Worm (Caenorhabditis elegans) whole organism, early embryonic: Measurements from ENCODE around the gene F14E5.2.
A peak's percentile ranks its signal among the peaks of the same experiment; 100 is the strongest.

Experiments
- B0310.2 ChIP-seq: sonication (generic microtip); optimal IDR thresholded peaks from 2 replicates; lab custom pipeline; 2016; ENCODE audit warnings: mild to moderate bottlenecking, missing genetic modification characterization, missing compliant biosample characterization
- F13C5.2 ChIP-seq: sonication (generic microtip); optimal IDR thresholded peaks from 2 replicates; lab custom pipeline; 2017; ENCODE audit warnings: mild to moderate bottlenecking, missing genetic modification characterization, inconsistent platforms, missing compliant biosample characterization
- aly-1 ChIP-seq: sonication (generic microtip); optimal IDR thresholded peaks from 2 replicates; lab custom pipeline; 2016; ENCODE audit warnings: missing genetic modification characterization, missing compliant biosample characterization
- ama-1 ChIP-seq: fragments of 150-350 bp; optimal IDR thresholded peaks from 2 replicates; lab custom pipeline; 2014
- ceh-13 ChIP-seq: fragments of 200-800 bp; sonication (Bioruptor generic); optimal IDR thresholded peaks from 2 replicates; lab custom pipeline; 2018; ENCODE audit warnings: mild to moderate bottlenecking, missing genetic modification characterization, missing compliant biosample characterization
- ceh-36 ChIP-seq: sonication (generic microtip); optimal IDR thresholded peaks from 2 replicates; lab custom pipeline; 2016; ENCODE audit warnings: missing genetic modification characterization, inconsistent platforms, missing compliant biosample characterization
- ets-7 ChIP-seq: sonication (generic microtip); optimal IDR thresholded peaks from 2 replicates; lab custom pipeline; 2016; ENCODE audit warnings: missing genotype, missing genetic modification characterization, missing compliant biosample characterization
- flt-1 ChIP-seq: fragments of 200-800 bp; sonication (Bioruptor generic); IDR thresholded peaks from 2 replicates; pipeline ENCODE4 v1.3.6; 2022; ENCODE audit warnings: missing genetic modification characterization, missing compliant biosample characterization
- hmbx-1 ChIP-seq: sonication (generic microtip); optimal IDR thresholded peaks from 2 replicates; lab custom pipeline; 2016; ENCODE audit warnings: mild to moderate bottlenecking, missing genetic modification characterization, missing compliant biosample characterization
- hmg-4 ChIP-seq: fragments of 200-800 bp; sonication (Bioruptor generic); optimal IDR thresholded peaks from 2 replicates; lab custom pipeline; 2018; ENCODE audit warnings: mild to moderate bottlenecking, missing genetic modification characterization, missing compliant biosample characterization
- hnd-1 ChIP-seq: sonication (generic microtip); optimal IDR thresholded peaks from 2 replicates; lab custom pipeline; 2016; ENCODE audit warnings: missing genetic modification characterization, missing compliant biosample characterization
- pes-1 ChIP-seq: fragments of 200-800 bp; sonication (Bioruptor generic); IDR thresholded peaks from 2 replicates; pipeline ENCODE4 v1.3.6; 2022; ENCODE audit warnings: missing genetic modification reagents, missing genetic modification characterization, missing compliant biosample characterization
- scrt-1 ChIP-seq: fragments of 200-800 bp; sonication (Bioruptor generic); IDR thresholded peaks from 2 replicates; pipeline ENCODE4 v1.3.6; 2022; ENCODE audit warnings: missing genetic modification characterization, missing compliant biosample characterization
- sea-1 ChIP-seq: fragments of 200-800 bp; sonication (Bioruptor generic); conservative IDR thresholded peaks from 2 replicates; pipeline ENCODE4 v1.3.6; 2022; ENCODE audit warnings: missing genetic modification characterization, missing compliant biosample characterization
- tbx-11 ChIP-seq: fragments of 200-800 bp; sonication (Bioruptor generic); IDR thresholded peaks from 2 replicates; pipeline ENCODE4 v1.3.6; 2022; ENCODE audit warnings: missing genetic modification characterization, missing compliant biosample characterization
- tbx-37 ChIP-seq: fragments of 200-800 bp; sonication (Bioruptor generic); conservative IDR thresholded peaks from 2 replicates; pipeline ENCODE4 v1.3.6; 2022; ENCODE audit warnings: missing genetic modification reagents, missing genetic modification characterization, missing compliant biosample characterization
- tra-4 ChIP-seq: sonication (generic microtip); optimal IDR thresholded peaks from 2 replicates; lab custom pipeline; 2017; ENCODE audit warnings: missing genetic modification characterization, missing compliant biosample characterization

F14E5.2 gene

ce11 chrII:8428758-8428946 is at the start of gene F14E5.2:
Gene F14E5.2 (minus strand): TSS chrII:8428858.
- no peak for TF ChIP-seq hmg-4 (GFP tag; lab: Kevin White, UChicago)
- no peak for TF ChIP-seq tbx-37 (GFP tag; lab: Robert Waterston, UW)
- no peak for TF ChIP-seq ceh-36
- TF ChIP-seq pes-1 (GFP tag; lab: Robert Waterston, UW) = no peak
- no peak for TF ChIP-seq ets-7
- TF ChIP-seq hnd-1 (tag; lab: Kevin White, UChicago) = no peak
- TF ChIP-seq aly-1 (tag; lab: Kevin White, UChicago) = no peak
- TF ChIP-seq flt-1 (GFP tag; lab: Robert Waterston, UW) = no peak
- no peak for TF ChIP-seq hmbx-1 (tag; lab: Kevin White, UChicago)
- TF ChIP-seq F13C5.2 (tag; lab: Kevin White, UChicago) = no peak
- TF ChIP-seq scrt-1 (GFP tag; lab: Robert Waterston, UW) = no peak
- no peak for TF ChIP-seq tbx-11 (GFP tag; lab: Robert Waterston, UW)
- no peak for TF ChIP-seq tra-4 (tag; lab: Kevin White, UChicago)

- TF ChIP-seq ceh-13 = no peak
- no peak for TF ChIP-seq hnd-1 (tag; lab: Kevin White, UChicago)
- no peak for TF ChIP-seq tbx-37 (GFP tag; lab: Robert Waterston, UW)
- no peak for TF ChIP-seq sea-1 (GFP tag; lab: Robert Waterston, UW)
- TF ChIP-seq scrt-1 (GFP tag; lab: Robert Waterston, UW) = no peak
- TF ChIP-seq hmbx-1 (tag; lab: Kevin White, UChicago) = no peak
- no peak for TF ChIP-seq tbx-11 (GFP tag; lab: Robert Waterston, UW)
These were observed 46.7 kb upstream of the F14E5.2 start, which contains the start of the genes M05D6.1 and M05D6.3 for ce11 chrII:8475306-8475822. Gene M05D6.1 (minus strand): TSS chrII:8475406. Gene M05D6.3 (plus strand): TSS chrII:8475772.

DNA sequence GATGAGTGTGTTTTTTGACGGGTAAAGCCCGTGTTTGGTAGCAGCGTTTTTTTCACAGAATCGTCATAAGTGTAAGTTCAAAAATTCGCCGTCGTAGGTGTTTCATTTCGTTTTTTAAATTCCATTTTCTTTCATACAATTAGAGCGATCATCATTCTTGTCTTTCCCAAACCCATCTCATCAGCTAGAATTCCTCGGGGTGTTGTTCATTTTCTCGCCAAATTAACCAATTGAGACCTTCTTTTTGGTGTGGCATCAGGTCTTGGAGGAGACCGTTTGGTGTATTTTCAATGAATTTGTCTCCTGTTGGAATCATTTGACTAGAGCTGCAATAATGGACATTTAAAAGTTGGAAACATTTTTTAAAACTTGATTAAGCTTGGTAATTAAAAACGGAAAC is 44.3 kb upstream of the F14E5.2 start:
- TF ChIP-seq hnd-1 (tag; lab: Kevin White, UChicago) (no peak), ets-7 (no peak), tbx-37 (GFP tag; lab: Robert Waterston, UW) (no peak), scrt-1 (GFP tag; lab: Robert Waterston, UW) (no peak), flt-1 (GFP tag; lab: Robert Waterston, UW) (no peak), ceh-13 (no peak), F13C5.2 (tag; lab: Kevin White, UChicago) (no peak), tbx-11 (GFP tag; lab: Robert Waterston, UW) (no peak), sea-1 (GFP tag; lab: Robert Waterston, UW) (no peak), tra-4 (tag; lab: Kevin White, UChicago) (no peak)

DNA sequence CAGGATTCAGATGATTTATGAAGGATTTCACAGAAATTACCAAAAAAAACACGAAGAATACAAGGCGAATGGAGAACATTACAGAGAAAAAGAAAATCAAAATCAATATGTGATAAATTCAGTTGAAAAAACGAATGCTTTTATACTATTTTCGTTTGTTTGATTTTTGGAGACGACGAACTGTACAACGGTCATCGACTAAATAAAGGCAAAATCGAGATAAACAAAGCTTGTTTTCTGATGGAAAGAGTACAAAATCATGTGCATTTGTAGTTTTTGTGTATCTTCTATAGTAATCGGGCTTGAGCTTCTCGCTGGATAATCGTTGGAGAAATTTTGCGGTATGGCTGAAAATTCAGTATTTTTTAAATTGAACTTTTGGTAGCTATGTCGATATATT is 42.5 kb upstream of the F14E5.2 start, which contains the start of gene M05D6.8:
Gene M05D6.8 (minus strand): TSS at position 101 of the 400 bp plus-strand sequence.
- no peak for TF ChIP-seq F13C5.2 (tag; lab: Kevin White, UChicago)
- no peak for TF ChIP-seq scrt-1 (GFP tag; lab: Robert Waterston, UW)
- TF ChIP-seq tbx-37 (GFP tag; lab: Robert Waterston, UW) = no peak
- TF ChIP-seq hmg-4 (GFP tag; lab: Kevin White, UChicago) = no peak
- TF ChIP-seq B0310.2 = no peak
- TF ChIP-seq ets-7 = no peak
- no peak for TF ChIP-seq flt-1 (GFP tag; lab: Robert Waterston, UW)
- no peak for TF ChIP-seq tbx-11 (GFP tag; lab: Robert Waterston, UW)
- no peak for TF ChIP-seq pes-1 (GFP tag; lab: Robert Waterston, UW)

- TF ChIP-seq hmg-4 (GFP tag; lab: Kevin White, UChicago) = no peak
These were observed 39.2 kb upstream of the F14E5.2 start, which contains the start of gene M05D6.2 for ce11 chrII:8467809-8468208. Gene M05D6.2 (plus strand): TSS chrII:8468109.

DNA sequence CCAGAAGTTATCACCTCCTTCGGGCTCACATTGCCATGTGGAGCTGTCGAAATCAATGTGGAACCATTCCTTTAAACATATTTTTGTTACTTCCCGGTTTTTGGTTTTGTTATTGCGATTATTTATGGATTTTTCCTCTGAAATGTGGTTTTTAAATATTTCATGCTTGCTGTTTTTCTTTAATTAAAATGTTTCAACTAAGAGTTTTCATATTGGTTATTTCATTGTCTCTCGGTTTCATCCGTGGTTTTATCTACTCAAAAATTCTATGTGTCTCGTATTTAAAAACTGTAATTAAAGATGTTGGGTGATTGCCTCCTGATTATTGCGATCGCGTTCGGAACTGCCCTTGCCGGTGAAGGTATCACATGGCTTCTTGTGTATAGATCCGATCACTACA is 38.2 kb upstream of the F14E5.2 start, which contains the start of gene F22B5.10:
Gene F22B5.10 (plus strand): TSS at position 301 of the 400 bp plus-strand sequence.
- no peak for TF ChIP-seq ceh-36
- no peak for TF ChIP-seq ets-7
- TF ChIP-seq B0310.2 = no peak
- no peak for TF ChIP-seq scrt-1 (GFP tag; lab: Robert Waterston, UW)
- TF ChIP-seq tbx-11 (GFP tag; lab: Robert Waterston, UW) = no peak

DNA sequence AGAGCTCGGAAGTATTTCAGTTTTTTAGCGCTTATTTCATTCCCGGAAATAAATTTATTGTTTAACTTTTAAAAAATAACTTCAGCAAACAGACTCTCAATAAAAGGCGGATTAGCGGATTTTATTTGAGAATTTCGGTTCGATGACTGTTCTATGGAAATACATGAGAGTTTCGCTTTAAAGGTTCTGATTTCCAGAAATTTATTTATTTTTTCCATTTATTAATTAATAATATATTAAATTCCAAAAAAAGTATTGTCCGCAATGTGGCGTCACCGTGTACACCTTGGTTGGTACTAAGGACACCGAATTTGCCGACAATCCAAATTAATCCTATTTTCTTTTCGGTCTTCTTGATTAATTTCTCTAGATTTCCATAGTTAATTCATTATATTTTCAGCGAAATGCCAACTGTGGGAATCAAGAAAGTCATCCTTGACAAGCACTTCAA is 35.8 kb upstream of the F14E5.2 start, which contains the start of gene fars-3:
Gene fars-3 (plus strand): TSS at position 401 of the 451 bp plus-strand sequence.
- TF ChIP-seq ceh-36 = peak; percentile 45
- TF ChIP-seq scrt-1 (GFP tag; lab: Robert Waterston, UW) = no peak

DNA sequence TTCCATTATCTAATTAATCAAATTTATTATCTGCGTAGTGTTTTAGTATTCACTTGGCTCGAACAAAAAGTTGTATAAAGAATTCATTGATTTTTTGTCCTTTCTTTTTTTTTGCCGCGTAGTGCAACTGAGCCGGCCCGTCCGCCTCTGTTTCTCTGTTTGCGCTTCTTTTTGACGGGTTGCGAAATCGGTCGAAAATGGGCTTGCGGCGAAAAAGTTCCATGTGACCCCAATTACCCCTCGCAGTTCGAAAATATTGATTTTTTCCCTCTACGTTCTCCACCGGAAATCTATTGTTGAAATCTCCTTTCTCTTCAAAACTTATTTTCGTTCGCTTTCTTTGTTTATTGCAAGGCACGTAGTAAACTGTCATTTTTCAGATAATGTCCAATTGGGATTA is 28.8 kb upstream of the F14E5.2 start, which contains the start of gene zyg-9:
Gene zyg-9 (plus strand): TSS at position 381 of the 400 bp plus-strand sequence.
- TF ChIP-seq ama-1 (lab: Kevin White, UChicago) = no peak

- TF ChIP-seq hnd-1 (tag; lab: Kevin White, UChicago) (no peak), aly-1 (tag; lab: Kevin White, UChicago) (no peak), tbx-37 (GFP tag; lab: Robert Waterston, UW) (no peak), ama-1 (lab: Kevin White, UChicago) (no peak), tbx-11 (GFP tag; lab: Robert Waterston, UW) (no peak), ets-7 (no peak), scrt-1 (GFP tag; lab: Robert Waterston, UW) (no peak), hmbx-1 (tag; lab: Kevin White, UChicago) (no peak), F13C5.2 (tag; lab: Kevin White, UChicago) (no peak), hmg-4 (GFP tag; lab: Kevin White, UChicago) (no peak), ceh-13 (no peak), flt-1 (GFP tag; lab: Robert Waterston, UW) (no peak), pes-1 (GFP tag; lab: Robert Waterston, UW) (no peak)
These were observed 28.2 kb upstream of the F14E5.2 start for ce11 chrII:8456681-8457389.
